Worm (Caenorhabditis elegans): ENCODE results near the gene C08A9.10.

C08A9.10 gene

ce11 chrX:17063749-17064252, 17.2 kb upstream of the C08A9.10 start (continued):
- TF ChIP-seq zag-1 (tag; optimal IDR thresholded peaks at IDR 0.05) (no peak), nhr-42 (GFP tag; IDR thresholded peaks at IDR 0.05) (no peak), unc-39 (tag; optimal IDR thresholded peaks at IDR 0.05) (no peak), nhr-76 (tag; optimal IDR thresholded peaks at IDR 0.05) (peak; percentile 47), nhr-11 (tag; optimal IDR thresholded peaks at IDR 0.05) (peak; percentile 78), vab-7 (GFP tag; IDR thresholded peaks at IDR 0.05) (no peak), aha-1 (tag) (peak; percentile 57), nhr-77 (tag; optimal IDR thresholded peaks at IDR 0.05) (peak; percentile 75), F37D6.2 (tag; optimal IDR thresholded peaks at IDR 0.05) (no peak), duxl-1 (tag; optimal IDR thresholded peaks at IDR 0.05; ENCODE audit: poor library complexity) (no peak), lin-39 (tag; optimal IDR thresholded peaks at IDR 0.05) (no peak), fos-1 (tag; optimal IDR thresholded peaks at IDR 0.05) (peak; percentile 2), hlh-11 (tag; optimal IDR thresholded peaks at IDR 0.05) (peak; percentile 97), set-16 (GFP tag; IDR thresholded peaks at IDR 0.05) (0 out of 2 replicates have a peak, but pooled peaks have one; percentile 8), ztf-7 (tag; optimal IDR thresholded peaks at IDR 0.05) (no peak), ztf-11 (tag; optimal IDR thresholded peaks at IDR 0.05) (no peak), tag-97 (GFP tag; IDR thresholded peaks at IDR 0.05) (no peak), sdz-12 (GFP tag; optimal IDR thresholded peaks at IDR 0.05) (no peak)

DNA sequence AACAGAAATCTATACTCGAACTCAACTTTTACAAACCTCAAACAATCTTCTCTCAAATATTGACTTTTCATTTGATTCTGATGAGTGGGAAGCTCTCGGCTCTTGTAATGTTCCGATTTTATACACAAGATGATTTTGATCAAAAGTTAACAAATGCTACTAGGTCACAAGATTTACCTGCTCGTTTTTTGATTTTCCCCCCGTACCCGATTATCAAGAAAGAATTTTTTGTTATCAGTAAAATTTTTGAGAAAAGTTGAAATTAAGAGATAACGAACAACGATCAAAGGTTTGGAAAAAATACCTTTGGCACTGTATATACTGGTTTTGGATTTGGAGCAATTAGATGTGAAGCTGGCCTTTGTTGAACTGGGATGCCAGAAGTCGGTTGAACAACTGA, 16.2 kb upstream of the C08A9.10 start:
- TF ChIP-seq hmg-1.1 (GFP tag; IDR thresholded peaks at IDR 0.05) (no peak), skn-1 (tag; optimal IDR thresholded peaks at IDR 0.05) (no peak), dmd-6 (GFP tag; IDR thresholded peaks at IDR 0.05) (peak; percentile 64), F37D6.2 (tag; optimal IDR thresholded peaks at IDR 0.05) (no peak), daf-12 (tag; optimal IDR thresholded peaks at IDR 0.05) (no peak), ZK546.5 (tag; optimal IDR thresholded peaks at IDR 0.05) (no peak), nhr-28 (tag; optimal IDR thresholded peaks at IDR 0.05) (peak; percentile 18), mdl-1 (tag; optimal IDR thresholded peaks at IDR 0.05) (peak in 1 of 2 experiments; percentile 1), nhr-77 (tag; optimal IDR thresholded peaks at IDR 0.05) (peak; percentile 13), jun-1 (tag; optimal IDR thresholded peaks at IDR 0.05) (no peak), hlh-11 (tag; optimal IDR thresholded peaks at IDR 0.05) (peak; percentile 53), cey-2 (tag; optimal IDR thresholded peaks at IDR 0.05; ENCODE audit: borderline replicate concordance, insufficient read depth) (no peak), madf-9 (GFP tag; conservative IDR thresholded peaks at IDR 0.05) (no peak), ctbp-1 (GFP tag; IDR thresholded peaks at IDR 0.05) (no peak), snpc-4 (tag; optimal IDR thresholded peaks at IDR 0.05) (no peak), daf-16 (GFP tag; optimal IDR thresholded peaks at IDR 0.05) (no peak), daf-16 (tag; optimal IDR thresholded peaks at IDR 0.05) (peak; percentile 68), aha-1 (tag) (peak; percentile 61), ceh-32 (tag; optimal IDR thresholded peaks at IDR 0.05; ENCODE audit: poor library complexity) (no peak), ztf-11 (tag; optimal IDR thresholded peaks at IDR 0.05) (no peak), pqm-1 (tag; optimal IDR thresholded peaks at IDR 0.05) (peak; percentile 43), R02D3.7 (tag; optimal IDR thresholded peaks at IDR 0.05) (no peak), mep-1 (tag; optimal IDR thresholded peaks at IDR 0.05) (no peak), nhr-11 (tag; optimal IDR thresholded peaks at IDR 0.05) (no peak), nhr-10 (tag; optimal IDR thresholded peaks at IDR 0.05) (no peak), lsy-2 (tag; optimal IDR thresholded peaks at IDR 0.05) (no peak), ceh-28 (tag; optimal IDR thresholded peaks at IDR 0.05) (no peak), arid-1 (GFP tag; conservative IDR thresholded peaks at IDR 0.05) (no peak), hlh-30 (tag; optimal IDR thresholded peaks at IDR 0.05; ENCODE audit: insufficient read depth) (peak; percentile 41), dve-1 (tag; optimal IDR thresholded peaks at IDR 0.05; ENCODE audit: insufficient read depth) (peak; percentile 78), dmd-9 (GFP tag; IDR thresholded peaks at IDR 0.05) (no peak)

Data from whole organism, L4 larva.